Worm (Caenorhabditis elegans): ENCODE measurements around the gene tag-65.

Gene tag-65

ce11 chrV:13678542-13678941 is at the start of gene tag-65, which contains the start of gene ccz-1:
Gene tag-65 (minus strand): TSS chrV:13678587.
Gene ccz-1 (plus strand): TSS chrV:13678875.
- TF ChIP-seq hmg-4 (GFP tag; optimal IDR thresholded peaks at IDR 0.05) (no peak), F13C5.2 (tag; optimal IDR thresholded peaks at IDR 0.05) (peak; percentile 45), hnd-1 (tag; optimal IDR thresholded peaks at IDR 0.05) (no peak)

ce11 chrV:13725574-13725973 is 47.2 kb upstream of the tag-65 start, which contains the start of gene fbxa-181:
Gene fbxa-181 (plus strand): TSS chrV:13725874.
- no peak for TF ChIP-seq tbx-11 (GFP tag; IDR thresholded peaks at IDR 0.05)
- TF ChIP-seq tbx-37 (GFP tag; conservative IDR thresholded peaks at IDR 0.05): no peak
- no peak for TF ChIP-seq F13C5.2 (tag; optimal IDR thresholded peaks at IDR 0.05)
- TF ChIP-seq hmbx-1 (tag; optimal IDR thresholded peaks at IDR 0.05): no peak

- TF ChIP-seq ceh-13 (GFP tag; optimal IDR thresholded peaks at IDR 0.05) (no peak), pes-1 (GFP tag; IDR thresholded peaks at IDR 0.05) (no peak), flt-1 (GFP tag; IDR thresholded peaks at IDR 0.05) (no peak), aly-1 (tag; optimal IDR thresholded peaks at IDR 0.05) (no peak), hnd-1 (tag; optimal IDR thresholded peaks at IDR 0.05) (no peak), tra-4 (tag; optimal IDR thresholded peaks at IDR 0.05) (no peak), tbx-11 (GFP tag; IDR thresholded peaks at IDR 0.05) (no peak), ets-7 (tag; optimal IDR thresholded peaks at IDR 0.05) (no peak), ama-1 (optimal IDR thresholded peaks at IDR 0.05) (no peak), hmg-4 (GFP tag; optimal IDR thresholded peaks at IDR 0.05) (no peak), tbx-37 (GFP tag; conservative IDR thresholded peaks at IDR 0.05) (no peak), sea-1 (GFP tag; conservative IDR thresholded peaks at IDR 0.05) (no peak), scrt-1 (GFP tag; IDR thresholded peaks at IDR 0.05) (no peak), ceh-36 (tag; optimal IDR thresholded peaks at IDR 0.05) (no peak), B0310.2 (tag; optimal IDR thresholded peaks at IDR 0.05) (no peak), hmbx-1 (tag; optimal IDR thresholded peaks at IDR 0.05) (no peak), F13C5.2 (tag; optimal IDR thresholded peaks at IDR 0.05) (no peak)
These were observed 46.4 kb upstream of the tag-65 start, which contains the start of gene F35E12.2 for ce11 chrV:13724781-13725180. Gene F35E12.2 (minus strand): TSS chrV:13724881.

- no peak for TF ChIP-seq pes-1 (GFP tag; IDR thresholded peaks at IDR 0.05)
These were observed 38.1 kb upstream of the tag-65 start, which contains the start of gene T01D3.6 for ce11 chrV:13716531-13716930. Gene T01D3.6 (plus strand): TSS chrV:13716824.

ce11 chrV:13715223-13715686 is 36.9 kb upstream of the tag-65 start, which contains the start of gene zipt-9:
Gene zipt-9 (minus strand): TSS chrV:13715273.
- TF ChIP-seq ama-1 (optimal IDR thresholded peaks at IDR 0.05) (no peak), F13C5.2 (tag; optimal IDR thresholded peaks at IDR 0.05) (peak; percentile 72), tra-4 (tag; optimal IDR thresholded peaks at IDR 0.05) (peak; percentile 28), tbx-37 (GFP tag; conservative IDR thresholded peaks at IDR 0.05) (peak; percentile 70), flt-1 (GFP tag; IDR thresholded peaks at IDR 0.05) (no peak), hmg-4 (GFP tag; optimal IDR thresholded peaks at IDR 0.05) (peak; percentile 11), B0310.2 (tag; optimal IDR thresholded peaks at IDR 0.05) (peak; percentile 34), ets-7 (tag; optimal IDR thresholded peaks at IDR 0.05) (peak; percentile 57), tbx-11 (GFP tag; IDR thresholded peaks at IDR 0.05) (0 out of 2 replicates have a peak, but pooled peaks have one; percentile 45)

- TF ChIP-seq F13C5.2 (tag; optimal IDR thresholded peaks at IDR 0.05): no peak
- TF ChIP-seq ceh-36 (tag; optimal IDR thresholded peaks at IDR 0.05): no peak
- TF ChIP-seq hnd-1 (tag; optimal IDR thresholded peaks at IDR 0.05): no peak
- no peak for TF ChIP-seq tbx-11 (GFP tag; IDR thresholded peaks at IDR 0.05)
- no peak for TF ChIP-seq hmg-4 (GFP tag; optimal IDR thresholded peaks at IDR 0.05)
- TF ChIP-seq ceh-13 (GFP tag; optimal IDR thresholded peaks at IDR 0.05): no peak
- TF ChIP-seq hmbx-1 (tag; optimal IDR thresholded peaks at IDR 0.05): no peak
- no peak for TF ChIP-seq pes-1 (GFP tag; IDR thresholded peaks at IDR 0.05)
- TF ChIP-seq flt-1 (GFP tag; IDR thresholded peaks at IDR 0.05): no peak
- TF ChIP-seq ama-1 (optimal IDR thresholded peaks at IDR 0.05): no peak
- no peak for TF ChIP-seq ets-7 (tag; optimal IDR thresholded peaks at IDR 0.05)
- no peak for TF ChIP-seq tra-4 (tag; optimal IDR thresholded peaks at IDR 0.05)
- no peak for TF ChIP-seq sea-1 (GFP tag; conservative IDR thresholded peaks at IDR 0.05)
- no peak for TF ChIP-seq scrt-1 (GFP tag; IDR thresholded peaks at IDR 0.05)
- no peak for TF ChIP-seq aly-1 (tag; optimal IDR thresholded peaks at IDR 0.05)
- no peak for TF ChIP-seq B0310.2 (tag; optimal IDR thresholded peaks at IDR 0.05)
- TF ChIP-seq tbx-37 (GFP tag; conservative IDR thresholded peaks at IDR 0.05): no peak
These were observed 32.7 kb upstream of the tag-65 start, which contains the start of gene srx-96 for ce11 chrV:13711060-13711459. Gene srx-96 (plus strand): TSS chrV:13711360.

ce11 chrV:13707295-13707694 is 28.9 kb upstream of the tag-65 start, which contains the start of gene hlh-34:
Gene hlh-34 (minus strand): TSS chrV:13707395.
- no peak for TF ChIP-seq B0310.2 (tag; optimal IDR thresholded peaks at IDR 0.05)
- TF ChIP-seq tbx-11 (GFP tag; IDR thresholded peaks at IDR 0.05): no peak
- TF ChIP-seq tbx-37 (GFP tag; conservative IDR thresholded peaks at IDR 0.05): no peak
- no peak for TF ChIP-seq sea-1 (GFP tag; conservative IDR thresholded peaks at IDR 0.05)
- TF ChIP-seq flt-1 (GFP tag; IDR thresholded peaks at IDR 0.05): no peak
- TF ChIP-seq ama-1 (optimal IDR thresholded peaks at IDR 0.05): no peak
- TF ChIP-seq ets-7 (tag; optimal IDR thresholded peaks at IDR 0.05): no peak
- TF ChIP-seq aly-1 (tag; optimal IDR thresholded peaks at IDR 0.05): no peak
- TF ChIP-seq scrt-1 (GFP tag; IDR thresholded peaks at IDR 0.05): no peak
- TF ChIP-seq F13C5.2 (tag; optimal IDR thresholded peaks at IDR 0.05): no peak
- TF ChIP-seq ceh-13 (GFP tag; optimal IDR thresholded peaks at IDR 0.05): no peak
- no peak for TF ChIP-seq hmbx-1 (tag; optimal IDR thresholded peaks at IDR 0.05)
- TF ChIP-seq hmg-4 (GFP tag; optimal IDR thresholded peaks at IDR 0.05): no peak
- TF ChIP-seq tra-4 (tag; optimal IDR thresholded peaks at IDR 0.05): no peak
- no peak for TF ChIP-seq ceh-36 (tag; optimal IDR thresholded peaks at IDR 0.05)
- TF ChIP-seq hnd-1 (tag; optimal IDR thresholded peaks at IDR 0.05): no peak
- TF ChIP-seq pes-1 (GFP tag; IDR thresholded peaks at IDR 0.05): no peak

- TF ChIP-seq hmbx-1 (tag; optimal IDR thresholded peaks at IDR 0.05): no peak
- no peak for TF ChIP-seq scrt-1 (GFP tag; IDR thresholded peaks at IDR 0.05)
- no peak for TF ChIP-seq flt-1 (GFP tag; IDR thresholded peaks at IDR 0.05)
- no peak for TF ChIP-seq F13C5.2 (tag; optimal IDR thresholded peaks at IDR 0.05)
- TF ChIP-seq ceh-36 (tag; optimal IDR thresholded peaks at IDR 0.05): peak; percentile 10
- TF ChIP-seq sea-1 (GFP tag; conservative IDR thresholded peaks at IDR 0.05): no peak
These were observed 25.6 kb upstream of the tag-65 start, which contains the start of gene T01D3.3 for ce11 chrV:13703960-13704359. Gene T01D3.3 (plus strand): TSS chrV:13704271.

Measured in whole organism, early embryonic.